5 worm cellular contexts compared by ENCODE assay signal in genomic region chrIII:5919799-5920387, ce11.
A peak's percentile ranks its signal among the peaks of the same experiment; 100 is the strongest.
TF ChIP-seq lines count a peak whose summit lies in the region.

TSS of gene tdo-2 (minus strand) at chrIII:5919955.
TSS of gene C28H8.2 (plus strand) at chrIII:5920322.

TF ChIP-seq in whole organism, L1 larva, 84 proteins besides CTCF, POLR2A, EP300 and RAD21 (continues in another document):
- TF ChIP-seq ceh-88 (GFP tag; IDR thresholded peaks at IDR 0.05; lab: Robert Waterston, UW) = no peak
- TF ChIP-seq lin-15B (tag; optimal IDR thresholded peaks at IDR 0.05; lab: Kevin White, UChicago) = no peak
- TF ChIP-seq sox-4 (tag; optimal IDR thresholded peaks at IDR 0.05; lab: Kevin White, UChicago) = no peak
- peak; percentile 89 for TF ChIP-seq nhr-71 (tag; optimal IDR thresholded peaks at IDR 0.05; lab: Kevin White, UChicago)
- TF ChIP-seq ces-1 (GFP tag; optimal IDR thresholded peaks at IDR 0.05; lab: Kevin White, UChicago) = no peak
- TF ChIP-seq nhr-20 (tag; optimal IDR thresholded peaks at IDR 0.05; lab: Kevin White, UChicago) = peak; percentile 91
- no peak for TF ChIP-seq isw-1 (GFP tag; IDR thresholded peaks at IDR 0.05; lab: Robert Waterston, UW)
- no peak for TF ChIP-seq fkh-8 (tag; optimal IDR thresholded peaks at IDR 0.05; lab: Kevin White, UChicago)
- peak in 5 of 6 experiments; percentile 83 to 96 (median 93) for TF ChIP-seq elt-3 (tag; optimal IDR thresholded peaks at IDR 0.05; lab: Kevin White, UChicago)
- peak; percentile 19 for TF ChIP-seq irx-1 (tag; optimal IDR thresholded peaks at IDR 0.05; lab: Kevin White, UChicago)
- TF ChIP-seq mep-1 (tag; optimal IDR thresholded peaks at IDR 0.05; lab: Kevin White, UChicago) = peak; percentile 48
- no peak for TF ChIP-seq hlh-17 (GFP tag; optimal IDR thresholded peaks at IDR 0.05; lab: Kevin White, UChicago; ENCODE audit: borderline replicate concordance)
- no peak for TF ChIP-seq alr-1 (tag; optimal IDR thresholded peaks at IDR 0.05; lab: Kevin White, UChicago; ENCODE audit: borderline replicate concordance)
- TF ChIP-seq nhr-47 (tag; optimal IDR thresholded peaks at IDR 0.05; lab: Kevin White, UChicago) = peak; percentile 54
- TF ChIP-seq unc-98 (GFP tag; IDR thresholded peaks at IDR 0.05; lab: Robert Waterston, UW) = no peak
- peak; percentile 75 for TF ChIP-seq snu-23 (GFP tag; optimal IDR thresholded peaks at IDR 0.05; lab: Kevin White, UChicago)
- TF ChIP-seq egl-13 (tag; optimal IDR thresholded peaks at IDR 0.05; lab: Kevin White, UChicago) = no peak
- no peak for TF ChIP-seq C34B4.2 (tag; optimal IDR thresholded peaks at IDR 0.05; lab: Kevin White, UChicago)

TF ChIP-seq in whole organism, L2 larva, 48 proteins besides CTCF, POLR2A, EP300 and RAD21 (continues in another document):
- TF ChIP-seq nhr-11 (tag; optimal IDR thresholded peaks at IDR 0.05; lab: Kevin White, UChicago) (no peak), unc-55 (GFP tag; optimal IDR thresholded peaks at IDR 0.05; lab: Kevin White, UChicago) (no peak), nhr-129 (tag; optimal IDR thresholded peaks at IDR 0.05; lab: Kevin White, UChicago) (peak; percentile 50), nhr-21 (tag; optimal IDR thresholded peaks at IDR 0.05; lab: Kevin White, UChicago) (peak; percentile 92), aly-2 (tag; optimal IDR thresholded peaks at IDR 0.05; lab: Kevin White, UChicago) (no peak), Y55F3AM.14 (GFP tag; optimal IDR thresholded peaks at IDR 0.05; lab: Kevin White, UChicago) (peak; percentile 25), ceh-16 (tag; optimal IDR thresholded peaks at IDR 0.05; lab: Kevin White, UChicago) (no peak), nhr-23 (tag; optimal IDR thresholded peaks at IDR 0.05; lab: Kevin White, UChicago) (no peak), ceh-82 (tag; optimal IDR thresholded peaks at IDR 0.05; lab: Kevin White, UChicago) (no peak), lin-11 (tag; optimal IDR thresholded peaks at IDR 0.05; lab: Kevin White, UChicago) (no peak), fos-1 (tag; optimal IDR thresholded peaks at IDR 0.05; lab: Kevin White, UChicago) (peak; percentile 12), skn-1 (tag; optimal IDR thresholded peaks at IDR 0.05; lab: Kevin White, UChicago) (no peak), elt-3 (tag; optimal IDR thresholded peaks at IDR 0.05; lab: Kevin White, UChicago) (no peak), crh-2 (tag; optimal IDR thresholded peaks at IDR 0.05; lab: Kevin White, UChicago) (peak; percentile 56), mab-5 (tag; optimal IDR thresholded peaks at IDR 0.05; lab: Kevin White, UChicago) (peak; percentile 20), ztf-11 (tag; optimal IDR thresholded peaks at IDR 0.05; lab: Kevin White, UChicago) (no peak), elt-1 (tag; optimal IDR thresholded peaks at IDR 0.05; lab: Kevin White, UChicago) (no peak), egl-27 (tag; optimal IDR thresholded peaks at IDR 0.05; lab: Kevin White, UChicago) (peak; percentile 69), nhr-237 (tag; optimal IDR thresholded peaks at IDR 0.05; lab: Kevin White, UChicago) (no peak), unc-62 (GFP tag; optimal IDR thresholded peaks at IDR 0.05; lab: Kevin White, UChicago) (no peak)

TF ChIP-seq in whole organism, L3 larva, 47 proteins besides CTCF, POLR2A, EP300 and RAD21 (continues in another document):
- peak; percentile 95 for TF ChIP-seq nhr-25 (tag; optimal IDR thresholded peaks at IDR 0.05; lab: Kevin White, UChicago)
- peak; percentile 44 for TF ChIP-seq mdl-1 (tag; optimal IDR thresholded peaks at IDR 0.05; lab: Kevin White, UChicago)
- TF ChIP-seq ZK546.5 (tag; optimal IDR thresholded peaks at IDR 0.05; lab: Kevin White, UChicago) = no peak
- no peak for TF ChIP-seq nhr-77 (tag; optimal IDR thresholded peaks at IDR 0.05; lab: Kevin White, UChicago)
- TF ChIP-seq nhr-23 (tag; optimal IDR thresholded peaks at IDR 0.05; lab: Kevin White, UChicago) = peak; percentile 96
- peak; percentile 28 for TF ChIP-seq jun-1 (tag; optimal IDR thresholded peaks at IDR 0.05; lab: Kevin White, UChicago)
- TF ChIP-seq daf-12 (tag; optimal IDR thresholded peaks at IDR 0.05; lab: Kevin White, UChicago) = no peak
- TF ChIP-seq lsy-12 (tag; optimal IDR thresholded peaks at IDR 0.05; lab: Kevin White, UChicago) = peak; percentile 69
- no peak for TF ChIP-seq snpc-4 (tag; optimal IDR thresholded peaks at IDR 0.05; lab: Kevin White, UChicago)
- TF ChIP-seq ama-1 (optimal IDR thresholded peaks at IDR 0.05; lab: Kevin White, UChicago) = no peak
- no peak for TF ChIP-seq elt-2 (tag; optimal IDR thresholded peaks at IDR 0.05; lab: Kevin White, UChicago)
- no peak for TF ChIP-seq sea-2 (GFP tag; optimal IDR thresholded peaks at IDR 0.05; lab: Kevin White, UChicago)
- no peak for TF ChIP-seq R02D3.7 (tag; optimal IDR thresholded peaks at IDR 0.05; lab: Kevin White, UChicago)
- TF ChIP-seq unc-39 (tag; optimal IDR thresholded peaks at IDR 0.05; lab: Kevin White, UChicago) = no peak
- TF ChIP-seq ceh-9 (tag; optimal IDR thresholded peaks at IDR 0.05; lab: Kevin White, UChicago) = no peak
- TF ChIP-seq pqm-1 (tag; optimal IDR thresholded peaks at IDR 0.05; lab: Kevin White, UChicago) = no peak
- TF ChIP-seq elt-3 (tag; optimal IDR thresholded peaks at IDR 0.05; lab: Kevin White, UChicago) = peak in 2 of 3 experiments; percentile 74 to 81
- TF ChIP-seq nfya-1 (tag; optimal IDR thresholded peaks at IDR 0.05; lab: Kevin White, UChicago; ENCODE audit: insufficient read depth) = peak; percentile 47
- no peak for TF ChIP-seq egl-27 (tag; optimal IDR thresholded peaks at IDR 0.05; lab: Kevin White, UChicago)
- TF ChIP-seq tbx-2 (tag; optimal IDR thresholded peaks at IDR 0.05; lab: Kevin White, UChicago) = no peak

TF ChIP-seq in whole organism, L4 larva, 104 proteins besides CTCF, POLR2A, EP300 and RAD21 (continues in another document):
- TF ChIP-seq tra-1 (GFP tag; IDR thresholded peaks at IDR 0.05; lab: Robert Waterston, UW) (peak; percentile 55; the same call in 1 of the 2 replicates), nhr-25 (tag; optimal IDR thresholded peaks at IDR 0.05; lab: Kevin White, UChicago; ENCODE audit: borderline replicate concordance, insufficient read depth) (peak; percentile 70), nhr-10 (tag; optimal IDR thresholded peaks at IDR 0.05; lab: Kevin White, UChicago) (peak; percentile 0), cey-2 (tag; optimal IDR thresholded peaks at IDR 0.05; lab: Kevin White, UChicago; ENCODE audit: borderline replicate concordance, insufficient read depth) (peak; percentile 84), nhr-48 (tag; optimal IDR thresholded peaks at IDR 0.05; lab: Kevin White, UChicago) (peak; percentile 85), spr-3 (GFP tag; optimal IDR thresholded peaks at IDR 0.05; lab: Kevin White, UChicago) (no peak), mep-1 (tag; optimal IDR thresholded peaks at IDR 0.05; lab: Kevin White, UChicago) (peak; percentile 29), gei-8 (GFP tag; optimal IDR thresholded peaks at IDR 0.05; lab: Kevin White, UChicago) (peak; percentile 44), mxl-3 (GFP tag; optimal IDR thresholded peaks at IDR 0.05; lab: Kevin White, UChicago) (peak; percentile 86), nhr-11 (tag; optimal IDR thresholded peaks at IDR 0.05; lab: Kevin White, UChicago) (no peak), T26A8.4 (GFP tag; IDR thresholded peaks at IDR 0.05; lab: Robert Waterston, UW) (peak; percentile 9; the same call in 1 of the 2 replicates), nhr-28 (tag; optimal IDR thresholded peaks at IDR 0.05; lab: Kevin White, UChicago) (peak; percentile 85), ctbp-1 (GFP tag; IDR thresholded peaks at IDR 0.05; lab: Robert Waterston, UW) (no peak), mdl-1 (tag; optimal IDR thresholded peaks at IDR 0.05; lab: Kevin White, UChicago) (peak; percentile 38 to 85), ama-1 (optimal IDR thresholded peaks at IDR 0.05; lab: Kevin White, UChicago) (peak; percentile 56), dve-1 (tag; optimal IDR thresholded peaks at IDR 0.05; lab: Kevin White, UChicago; ENCODE audit: insufficient read depth) (peak; percentile 60), php-3 (GFP tag; IDR thresholded peaks at IDR 0.05; lab: Robert Waterston, UW) (no peak), lin-39 (tag; optimal IDR thresholded peaks at IDR 0.05; lab: Kevin White, UChicago) (no peak), hlh-11 (tag; optimal IDR thresholded peaks at IDR 0.05; lab: Kevin White, UChicago) (peak; percentile 88), hlh-30 (tag; optimal IDR thresholded peaks at IDR 0.05; lab: Kevin White, UChicago; ENCODE audit: insufficient read depth) (peak; percentile 84)

TF ChIP-seq in whole organism, young adult, 124 proteins besides CTCF, POLR2A, EP300 and RAD21 (continues in another document):
- TF ChIP-seq Y95B8A.8 (GFP tag; IDR thresholded peaks at IDR 0.05; lab: Robert Waterston, UW) = no peak
- TF ChIP-seq gei-17 (GFP tag; optimal IDR thresholded peaks at IDR 0.05; lab: Kevin White, UChicago) = no peak
- no peak for TF ChIP-seq D2030.7 (GFP tag; IDR thresholded peaks at IDR 0.05; lab: Robert Waterston, UW)
- no peak for TF ChIP-seq repo-1 (tag; optimal IDR thresholded peaks at IDR 0.05; lab: Kevin White, UChicago)
- TF ChIP-seq atf-7 (tag; optimal IDR thresholded peaks at IDR 0.05; lab: Kevin White, UChicago) = peak; percentile 19
- TF ChIP-seq akir-1 (GFP tag; optimal IDR thresholded peaks at IDR 0.05; lab: Kevin White, UChicago) = no peak
- no peak for TF ChIP-seq egrh-3 (GFP tag; IDR thresholded peaks at IDR 0.05; lab: Robert Waterston, UW)
- peak; percentile 71; the same call in 1 of the 2 replicates for TF ChIP-seq C06A6.2 (GFP tag; conservative IDR thresholded peaks at IDR 0.05; lab: Robert Waterston, UW)
- no peak for TF ChIP-seq cebp-1 (GFP tag; IDR thresholded peaks at IDR 0.05; lab: Robert Waterston, UW)
- peak; percentile 36 for TF ChIP-seq cebp-1 (tag; optimal IDR thresholded peaks at IDR 0.05; lab: Kevin White, UChicago)
- no peak for TF ChIP-seq lsy-27 (tag; optimal IDR thresholded peaks at IDR 0.05; lab: Kevin White, UChicago; ENCODE audit: borderline replicate concordance, insufficient read depth)
- TF ChIP-seq cebp-2 (GFP tag; IDR thresholded peaks at IDR 0.05; lab: Robert Waterston, UW) = no peak
- no peak for TF ChIP-seq F49E8.2 (tag; optimal IDR thresholded peaks at IDR 0.05; lab: Kevin White, UChicago; ENCODE audit: insufficient read depth)
- TF ChIP-seq K12H6.12 (tag; optimal IDR thresholded peaks at IDR 0.05; lab: Kevin White, UChicago) = no peak
- TF ChIP-seq K11D2.4 (GFP tag; IDR thresholded peaks at IDR 0.05; lab: Robert Waterston, UW) = peak; percentile 58; the same call in 1 of the 2 replicates
- TF ChIP-seq mcd-1 (GFP tag; IDR thresholded peaks at IDR 0.05; lab: Robert Waterston, UW) = peak; percentile 8; the same call in 1 of the 2 replicates
- TF ChIP-seq dpff-1 (tag; optimal IDR thresholded peaks at IDR 0.05; lab: Kevin White, UChicago) = no peak
- no peak for TF ChIP-seq ceh-79 (tag; optimal IDR thresholded peaks at IDR 0.05; lab: Kevin White, UChicago)
- 0 out of 2 replicates have a peak, but pooled peaks have one; percentile 13 for TF ChIP-seq nfyb-1 (GFP tag; IDR thresholded peaks at IDR 0.05; lab: Robert Waterston, UW)
- TF ChIP-seq somi-1 (GFP tag; optimal IDR thresholded peaks at IDR 0.05; lab: Kevin White, UChicago) = peak; percentile 66
- no peak for TF ChIP-seq hmg-1.2 (GFP tag; IDR thresholded peaks at IDR 0.05; lab: Robert Waterston, UW)
- no peak for TF ChIP-seq lag-1 (GFP tag; IDR thresholded peaks at IDR 0.05; lab: Robert Waterston, UW)
- TF ChIP-seq ztf-26 (tag; optimal IDR thresholded peaks at IDR 0.05; lab: Kevin White, UChicago) = peak; percentile 77
